Worm (Caenorhabditis elegans) whole organism, early embryonic: Measurements from ENCODE around the gene Y97E10AR.4.

Source experiments
- B0310.2 ChIP-seq: sonication (generic microtip); optimal IDR thresholded peaks from 2 replicates; lab custom pipeline; 2016; ENCODE audit warnings: mild to moderate bottlenecking, missing genetic modification characterization, missing compliant biosample characterization
- F13C5.2 ChIP-seq: sonication (generic microtip); optimal IDR thresholded peaks from 2 replicates; lab custom pipeline; 2017; ENCODE audit warnings: mild to moderate bottlenecking, missing genetic modification characterization, inconsistent platforms, missing compliant biosample characterization
- aly-1 ChIP-seq: sonication (generic microtip); optimal IDR thresholded peaks from 2 replicates; lab custom pipeline; 2016; ENCODE audit warnings: missing genetic modification characterization, missing compliant biosample characterization
- ama-1 ChIP-seq: fragments of 150-350 bp; optimal IDR thresholded peaks from 2 replicates; lab custom pipeline; 2014
- ceh-13 ChIP-seq: fragments of 200-800 bp; sonication (Bioruptor generic); optimal IDR thresholded peaks from 2 replicates; lab custom pipeline; 2018; ENCODE audit warnings: mild to moderate bottlenecking, missing genetic modification characterization, missing compliant biosample characterization
- ceh-36 ChIP-seq: sonication (generic microtip); optimal IDR thresholded peaks from 2 replicates; lab custom pipeline; 2016; ENCODE audit warnings: missing genetic modification characterization, inconsistent platforms, missing compliant biosample characterization
- ets-7 ChIP-seq: sonication (generic microtip); optimal IDR thresholded peaks from 2 replicates; lab custom pipeline; 2016; ENCODE audit warnings: missing genotype, missing genetic modification characterization, missing compliant biosample characterization
- flt-1 ChIP-seq: fragments of 200-800 bp; sonication (Bioruptor generic); IDR thresholded peaks from 2 replicates; pipeline ENCODE4 v1.3.6; 2022; ENCODE audit warnings: missing genetic modification characterization, missing compliant biosample characterization
- hmbx-1 ChIP-seq: sonication (generic microtip); optimal IDR thresholded peaks from 2 replicates; lab custom pipeline; 2016; ENCODE audit warnings: mild to moderate bottlenecking, missing genetic modification characterization, missing compliant biosample characterization
- hmg-4 ChIP-seq: fragments of 200-800 bp; sonication (Bioruptor generic); optimal IDR thresholded peaks from 2 replicates; lab custom pipeline; 2018; ENCODE audit warnings: mild to moderate bottlenecking, missing genetic modification characterization, missing compliant biosample characterization
- hnd-1 ChIP-seq: sonication (generic microtip); optimal IDR thresholded peaks from 2 replicates; lab custom pipeline; 2016; ENCODE audit warnings: missing genetic modification characterization, missing compliant biosample characterization
- pes-1 ChIP-seq: fragments of 200-800 bp; sonication (Bioruptor generic); IDR thresholded peaks from 2 replicates; pipeline ENCODE4 v1.3.6; 2022; ENCODE audit warnings: missing genetic modification reagents, missing genetic modification characterization, missing compliant biosample characterization
- scrt-1 ChIP-seq: fragments of 200-800 bp; sonication (Bioruptor generic); IDR thresholded peaks from 2 replicates; pipeline ENCODE4 v1.3.6; 2022; ENCODE audit warnings: missing genetic modification characterization, missing compliant biosample characterization
- sea-1 ChIP-seq: fragments of 200-800 bp; sonication (Bioruptor generic); conservative IDR thresholded peaks from 2 replicates; pipeline ENCODE4 v1.3.6; 2022; ENCODE audit warnings: missing genetic modification characterization, missing compliant biosample characterization
- tbx-11 ChIP-seq: fragments of 200-800 bp; sonication (Bioruptor generic); IDR thresholded peaks from 2 replicates; pipeline ENCODE4 v1.3.6; 2022; ENCODE audit warnings: missing genetic modification characterization, missing compliant biosample characterization
- tbx-37 ChIP-seq: fragments of 200-800 bp; sonication (Bioruptor generic); conservative IDR thresholded peaks from 2 replicates; pipeline ENCODE4 v1.3.6; 2022; ENCODE audit warnings: missing genetic modification reagents, missing genetic modification characterization, missing compliant biosample characterization
- tra-4 ChIP-seq: sonication (generic microtip); optimal IDR thresholded peaks from 2 replicates; lab custom pipeline; 2017; ENCODE audit warnings: missing genetic modification characterization, missing compliant biosample characterization

Gene Y97E10AR.4

DNA sequence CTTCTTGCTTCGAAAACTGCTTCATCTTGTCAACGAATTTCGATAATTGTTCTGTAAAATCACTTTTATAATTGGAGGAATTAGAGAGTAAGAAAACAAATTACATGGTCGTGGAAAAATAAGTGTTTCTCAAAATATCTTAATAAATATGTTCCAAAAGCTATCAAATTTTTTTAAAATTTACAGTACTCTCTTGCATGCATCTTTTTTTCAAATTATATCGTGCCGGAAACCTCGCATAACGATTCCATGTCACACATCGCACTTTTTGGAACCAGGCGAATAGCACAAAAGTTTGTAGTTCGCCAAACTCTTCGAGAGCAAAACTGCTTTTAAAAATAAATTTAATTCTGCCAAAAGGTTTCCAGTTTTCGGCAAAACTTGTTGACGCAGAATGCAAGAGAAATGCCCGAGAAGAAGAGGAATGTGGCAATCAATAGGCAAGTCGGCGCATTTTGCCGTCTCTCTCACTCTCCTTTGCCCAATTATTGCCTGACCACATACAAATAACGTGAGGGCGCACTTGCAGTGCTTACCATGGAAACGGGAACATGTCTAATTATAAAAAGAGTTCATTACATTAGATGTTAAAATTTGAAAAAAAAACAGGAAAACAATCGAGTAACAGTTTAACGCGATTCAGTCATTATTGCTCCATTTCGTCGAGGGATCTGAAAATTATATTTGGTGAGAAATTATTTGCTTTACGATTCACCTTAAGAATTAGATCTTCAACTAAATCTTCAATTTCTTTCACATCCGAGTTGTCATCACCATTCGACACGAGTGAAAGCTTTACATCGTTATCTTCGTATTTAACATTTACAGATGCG is 2.4 kb downstream of the Y97E10AR.4 start, which contains the start of gene Y97E10AR.3:
TSS of gene Y97E10AR.3 (minus strand) at position 51 of the 833 bp plus-strand sequence.
- TF ChIP-seq pes-1 (no peak), hmbx-1 (tag; lab: Kevin White, UChicago) (no peak), flt-1 (no peak), B0310.2 (no peak), ama-1 (lab: Kevin White, UChicago) (no peak), hmg-4 (GFP tag; lab: Kevin White, UChicago) (no peak), ceh-36 (tag; lab: Kevin White, UChicago) (no peak), aly-1 (tag; lab: Kevin White, UChicago) (no peak), hnd-1 (tag; lab: Kevin White, UChicago) (no peak), sea-1 (no peak), tbx-11 (GFP tag; lab: Robert Waterston, UW) (no peak), scrt-1 (GFP tag; lab: Robert Waterston, UW) (no peak), ceh-13 (no peak), tbx-37 (GFP tag; lab: Robert Waterston, UW) (no peak), tra-4 (no peak), F13C5.2 (tag; lab: Kevin White, UChicago) (no peak), ets-7 (tag; lab: Kevin White, UChicago) (no peak)

DNA sequence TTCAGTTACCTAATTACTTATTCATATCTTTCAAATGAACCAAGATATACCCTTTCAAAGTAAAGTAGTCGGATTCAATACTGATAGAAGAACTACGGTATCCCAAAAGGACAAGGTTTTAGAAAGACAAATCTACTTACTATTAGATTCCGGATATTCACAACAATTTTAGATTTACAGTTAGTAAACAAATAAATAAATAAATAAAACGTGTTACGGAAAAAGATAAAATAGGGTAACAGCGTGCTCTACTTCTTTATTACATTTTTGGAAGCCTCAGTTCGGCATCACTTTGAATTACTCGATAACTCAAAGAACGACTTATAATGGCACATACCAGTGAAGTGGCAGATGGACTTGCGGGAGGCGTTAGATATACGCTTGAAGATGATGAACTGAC is 5.0 kb downstream of the Y97E10AR.4 start, which contains the start of gene Y97E10AR.8:
TSS of gene Y97E10AR.8 (plus strand) at position 301 of the 400 bp plus-strand sequence.
- TF ChIP-seq hmg-4 (GFP tag; lab: Kevin White, UChicago) (no peak), ceh-36 (tag; lab: Kevin White, UChicago) (no peak), pes-1 (no peak), ets-7 (tag; lab: Kevin White, UChicago) (no peak), tra-4 (no peak), F13C5.2 (tag; lab: Kevin White, UChicago) (no peak)

DNA sequence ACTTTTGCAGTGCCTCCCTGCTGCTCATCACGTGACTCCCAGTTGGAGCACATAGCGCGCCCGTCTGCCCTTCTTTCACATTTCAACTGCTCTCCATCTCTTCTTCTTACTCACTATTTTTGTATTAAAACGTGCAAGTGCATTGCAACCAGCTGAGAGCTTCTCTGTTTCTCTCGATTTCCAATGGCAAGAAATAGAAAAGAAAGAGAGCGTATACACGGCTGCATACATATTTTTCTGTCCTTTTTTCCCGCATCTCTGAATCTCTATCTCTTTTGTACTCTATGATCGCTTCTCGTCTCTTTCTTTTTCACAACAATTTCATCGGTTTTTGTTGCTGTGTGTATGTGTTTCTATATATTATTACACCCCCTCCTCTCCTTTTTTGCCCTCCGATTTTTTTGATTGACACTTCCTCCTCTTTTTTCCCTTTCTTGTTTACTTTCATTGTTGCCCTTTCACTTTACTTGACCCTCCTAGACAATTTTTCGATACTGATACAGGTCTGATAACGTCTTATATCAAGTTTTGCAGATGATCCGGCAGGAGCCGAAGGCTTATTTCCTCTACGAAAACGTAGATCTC is 9.0 kb downstream of the Y97E10AR.4 start, which contains the start of gene Y97E10AR.1:
TSS of gene Y97E10AR.1 (plus strand) at position 535 of the 585 bp plus-strand sequence.
- peak; percentile 22 for TF ChIP-seq F13C5.2 (tag; lab: Kevin White, UChicago)
- TF ChIP-seq tbx-11 (GFP tag; lab: Robert Waterston, UW): no peak
- peak; percentile 16 for TF ChIP-seq hnd-1 (tag; lab: Kevin White, UChicago)
- no peak for TF ChIP-seq pes-1
- TF ChIP-seq ets-7 (tag; lab: Kevin White, UChicago): no peak
- TF ChIP-seq hmg-4 (GFP tag; lab: Kevin White, UChicago): peak; percentile 40

DNA sequence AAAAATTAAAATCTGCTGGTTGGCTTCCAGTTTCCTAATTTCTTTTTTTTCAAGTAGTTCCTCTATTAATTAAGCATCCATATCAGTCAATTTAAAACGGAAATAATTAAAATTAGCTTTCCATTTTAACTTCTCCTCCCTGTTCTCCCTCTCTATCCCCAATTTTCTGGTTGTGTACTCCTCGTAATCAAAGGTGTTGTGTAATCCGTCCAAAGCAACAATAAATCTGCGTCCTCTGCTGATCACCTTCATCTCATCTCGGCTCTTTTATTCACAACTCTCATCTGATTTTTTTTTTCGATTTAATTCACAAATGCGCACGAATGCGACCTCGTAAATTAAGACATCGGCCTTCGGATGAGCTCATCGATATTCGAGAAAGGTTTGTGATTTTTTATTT is 14.2 kb downstream of the Y97E10AR.4 start, which contains the start of gene Y97E10AR.2:
TSS of gene Y97E10AR.2 (plus strand) at position 301 of the 400 bp plus-strand sequence.
- TF ChIP-seq B0310.2: no peak
- TF ChIP-seq F13C5.2 (tag; lab: Kevin White, UChicago): no peak

DNA sequence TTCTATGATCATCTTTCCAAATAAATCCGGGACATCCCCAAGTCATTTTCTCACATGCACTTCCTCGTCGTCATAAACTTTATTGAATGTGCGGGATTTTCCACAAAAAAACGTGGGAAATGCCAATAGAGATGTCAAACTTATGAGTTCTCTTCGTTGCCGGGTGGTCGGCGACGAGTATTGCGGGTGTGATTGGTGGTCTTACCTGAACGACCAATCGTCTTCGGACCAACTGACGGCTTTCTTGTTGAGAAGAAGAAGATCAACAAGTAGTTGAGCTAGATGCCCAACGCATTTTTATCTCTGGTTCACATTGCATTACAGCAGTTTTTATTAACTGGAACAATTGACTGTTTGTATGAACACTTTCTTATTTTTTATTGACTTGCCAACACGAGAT is 14.9 kb downstream of the Y97E10AR.4 start:
- TF ChIP-seq pes-1 (no peak), hmg-4 (GFP tag; lab: Kevin White, UChicago) (no peak), ceh-36 (tag; lab: Kevin White, UChicago) (no peak), B0310.2 (no peak), hmbx-1 (tag; lab: Kevin White, UChicago) (no peak), flt-1 (no peak), ceh-13 (no peak)

DNA sequence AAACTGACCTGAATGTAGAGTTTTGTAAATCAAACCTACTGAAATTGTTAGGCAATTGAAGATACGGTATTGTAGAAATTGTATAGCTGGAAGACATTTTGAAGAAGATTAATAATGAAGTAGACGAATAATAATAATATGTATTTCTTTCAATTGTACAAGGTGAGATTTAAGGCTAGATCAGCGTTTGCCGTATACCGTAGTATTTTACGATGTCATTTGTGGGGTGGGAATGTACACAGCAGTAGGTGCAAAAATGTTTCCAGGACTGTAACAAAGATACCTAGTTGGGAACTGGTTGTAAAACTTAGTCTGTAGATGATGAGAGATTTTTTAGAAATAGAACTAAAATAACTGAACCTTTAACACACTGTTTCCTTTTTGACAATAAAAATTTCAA is 15.5 kb downstream of the Y97E10AR.4 start, which contains the start of gene ceh-76:
TSS of gene ceh-76 (minus strand) at position 101 of the 400 bp plus-strand sequence.
- TF ChIP-seq hnd-1 (tag; lab: Kevin White, UChicago) (no peak), sea-1 (no peak), scrt-1 (GFP tag; lab: Robert Waterston, UW) (no peak), flt-1 (no peak), ceh-13 (no peak), B0310.2 (no peak), ama-1 (lab: Kevin White, UChicago) (no peak), tra-4 (no peak), tbx-37 (GFP tag; lab: Robert Waterston, UW) (no peak), aly-1 (tag; lab: Kevin White, UChicago) (no peak)

DNA sequence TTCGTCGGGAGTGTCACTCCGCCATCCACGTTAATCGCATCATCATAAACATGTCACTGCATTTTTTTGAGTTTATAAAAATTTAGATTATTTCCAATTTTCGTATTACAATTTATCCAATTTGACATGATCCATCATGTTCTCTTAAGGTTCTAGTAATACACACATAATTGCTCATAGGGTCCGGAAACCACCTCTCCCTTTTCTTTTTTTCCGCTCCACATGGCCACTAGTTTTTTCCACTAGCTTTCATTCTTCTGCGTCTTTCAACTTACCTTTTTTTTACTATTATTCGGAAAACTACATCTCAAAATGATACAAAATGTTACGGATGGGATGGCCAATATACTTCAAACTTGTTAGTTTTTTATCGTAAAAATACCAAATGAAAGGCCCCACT is 24.2 kb downstream of the Y97E10AR.4 start, which contains the start of gene Y97E10AL.1:
TSS of gene Y97E10AL.1 (plus strand) at position 301 of the 400 bp plus-strand sequence.
- TF ChIP-seq tbx-37 (GFP tag; lab: Robert Waterston, UW): no peak
- TF ChIP-seq scrt-1 (GFP tag; lab: Robert Waterston, UW): no peak
- TF ChIP-seq ceh-36 (tag; lab: Kevin White, UChicago): no peak
- no peak for TF ChIP-seq ceh-13
- TF ChIP-seq pes-1: no peak
- no peak for TF ChIP-seq hnd-1 (tag; lab: Kevin White, UChicago)
- TF ChIP-seq ets-7 (tag; lab: Kevin White, UChicago): no peak
